Fruit fly (Drosophila melanogaster): ENCODE results near the gene Alp13.

dm6 chr3R:10052695-10053382 is 22.3 kb downstream of the Alp13 start, which contains the start of the genes Fancl and Npc2e:
- TF ChIP-seq CG7045 (GFP tag; optimal IDR thresholded peaks at IDR 0.05) (no peak), bab1 (GFP tag; optimal IDR thresholded peaks at IDR 0.05) (no peak), pad (GFP tag; optimal IDR thresholded peaks at IDR 0.05) (no peak), kay (GFP tag; ENCODE audit: borderline replicate concordance) (no peak), CG12768 (GFP tag; optimal IDR thresholded peaks at IDR 0.05) (no peak), toe (GFP tag; optimal IDR thresholded peaks at IDR 0.05) (no peak), Crg-1 (GFP tag; optimal IDR thresholded peaks at IDR 0.05) (no peak), ovo (GFP tag; optimal IDR thresholded peaks at IDR 0.05) (no peak), Clk (GFP tag; optimal IDR thresholded peaks at IDR 0.05) (no peak), CG14711 (tag; optimal IDR thresholded peaks at IDR 0.05) (no peak), Hr96 (GFP tag; optimal IDR thresholded peaks at IDR 0.05) (no peak), CG33017 (tag; optimal IDR thresholded peaks at IDR 0.05) (no peak)

Data from whole organism, adult.